Worm (Caenorhabditis elegans): Measurements from ENCODE around the gene srt-11.

ce11 chrII:14790751-14791150, 15.0 kb upstream of the srt-11 start, which contains the start of gene Y54E2A.10:
- no peak for TF ChIP-seq dao-5 (tag; optimal IDR thresholded peaks at IDR 0.05)
- no peak for TF ChIP-seq W03F9.2 (tag; optimal IDR thresholded peaks at IDR 0.05)
- no peak for TF ChIP-seq him-1 (tag; optimal IDR thresholded peaks at IDR 0.05)
